Fruit fly (Drosophila melanogaster): ENCODE data around the gene CG7083.

The CG7083 gene

DNA sequence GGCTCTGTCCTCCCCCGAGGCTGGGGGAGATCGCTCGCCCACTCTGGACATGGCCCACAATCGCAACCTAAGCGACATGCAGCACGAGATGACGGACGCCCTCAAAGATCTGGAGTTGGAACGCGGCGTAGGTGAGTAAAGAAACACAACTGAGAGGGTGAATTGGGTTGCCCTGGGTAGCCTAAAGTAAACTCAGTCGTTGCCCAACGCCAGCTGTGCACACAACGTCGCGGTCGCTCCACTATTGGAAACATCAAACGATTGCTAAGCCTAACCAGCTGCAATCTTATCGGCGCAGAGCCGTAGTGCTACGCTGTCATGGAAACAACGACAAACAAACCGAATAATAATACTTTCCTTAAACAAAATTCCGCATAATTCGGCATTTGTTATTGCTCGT is 6.8 kb downstream of the CG7083 start (continued):
- no peak for TF ChIP-seq crol (GFP tag; IDR thresholded peaks at IDR 0.05)
- TF ChIP-seq eve (GFP tag; optimal IDR thresholded peaks at IDR 0.05): no peak
- no peak for TF ChIP-seq C15 (GFP tag; IDR thresholded peaks at IDR 0.05)
- TF ChIP-seq sim (GFP tag; IDR thresholded peaks at IDR 0.05): no peak
- peak; percentile 44 for TF ChIP-seq CG3407 (GFP tag; optimal IDR thresholded peaks at IDR 0.05)
- TF ChIP-seq Hr39 (optimal IDR thresholded peaks at IDR 0.05): no peak
- peak; percentile 58 for TF ChIP-seq Xrp1 (GFP tag; IDR thresholded peaks at IDR 0.05)
- no peak for TF ChIP-seq CG8765 (GFP tag; IDR thresholded peaks at IDR 0.05)
- peak; percentile 11 for TF ChIP-seq Camta (GFP tag; optimal IDR thresholded peaks at IDR 0.05)
- no peak for TF ChIP-seq CG10431 (GFP tag; optimal IDR thresholded peaks at IDR 0.05)
- no peak for TF ChIP-seq esg (GFP tag; conservative IDR thresholded peaks at IDR 0.05)
- peak; percentile 36; the same call in 1 of the 2 replicates for TF ChIP-seq CG17328 (GFP tag; IDR thresholded peaks at IDR 0.05)
- TF ChIP-seq br (optimal IDR thresholded peaks at IDR 0.05): no peak
- TF ChIP-seq psq (GFP tag; optimal IDR thresholded peaks at IDR 0.05): no peak
- 0 out of 2 replicates have a peak, but pooled peaks have one; percentile 11 for TF ChIP-seq CG31224 (GFP tag; IDR thresholded peaks at IDR 0.05)
- peak; percentile 51 for TF ChIP-seq CG6765 (GFP tag; optimal IDR thresholded peaks at IDR 0.05)
- no peak for TF ChIP-seq CG3847 (GFP tag; IDR thresholded peaks at IDR 0.05)
- TF ChIP-seq CG31388 (GFP tag; optimal IDR thresholded peaks at IDR 0.05): no peak
- TF ChIP-seq ttk (GFP tag; IDR thresholded peaks at IDR 0.05): no peak
- TF ChIP-seq so (GFP tag; IDR thresholded peaks at IDR 0.05): peak; percentile 49; the same call in 1 of the 3 replicates
- TF ChIP-seq Max (GFP tag; optimal IDR thresholded peaks at IDR 0.05): no peak
- TF ChIP-seq CG10979 (tag; optimal IDR thresholded peaks at IDR 0.05): no peak
- TF ChIP-seq HLH3B (GFP tag; IDR thresholded peaks at IDR 0.05): peak; percentile 45; the same call in 1 of the 2 replicates
- TF ChIP-seq H2.0 (GFP tag; IDR thresholded peaks at IDR 0.05): no peak
- no peak for TF ChIP-seq corto (GFP tag; optimal IDR thresholded peaks at IDR 0.05)
- no peak for TF ChIP-seq Bdp1 (GFP tag; optimal IDR thresholded peaks at IDR 0.05)

DNA sequence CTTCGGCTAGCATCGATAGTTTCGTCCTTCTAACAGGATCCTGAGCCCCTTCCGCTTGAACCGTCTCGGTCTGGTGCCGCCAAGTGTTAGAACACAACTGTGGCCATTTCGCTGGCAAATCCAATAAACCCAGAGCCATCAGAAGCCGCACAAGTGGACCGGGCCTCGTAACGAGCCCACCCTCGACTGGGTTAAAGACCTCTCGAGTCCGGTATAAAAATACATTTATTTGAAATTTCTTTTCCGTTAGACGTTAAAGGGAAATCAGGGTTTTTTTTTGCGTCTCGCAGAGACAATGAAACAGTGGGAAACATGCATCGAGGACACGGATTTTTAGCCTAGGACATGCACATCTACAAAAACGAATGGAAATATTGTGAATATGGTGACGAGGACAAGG is 15.6 kb downstream of the CG7083 start, which contains the start of gene Culd:
Gene Culd (minus strand): TSS at position 101 of the 400 bp plus-strand sequence.
- TF ChIP-seq Antp (GFP tag; optimal IDR thresholded peaks at IDR 0.05) (no peak), Mes4 (GFP tag; optimal IDR thresholded peaks at IDR 0.05) (no peak), ato (GFP tag; IDR thresholded peaks at IDR 0.05; ENCODE audit: partially characterized antibody) (no peak), CG17802 (tag; optimal IDR thresholded peaks at IDR 0.05) (no peak), CG8944 (GFP tag; optimal IDR thresholded peaks at IDR 0.05) (no peak)

DNA sequence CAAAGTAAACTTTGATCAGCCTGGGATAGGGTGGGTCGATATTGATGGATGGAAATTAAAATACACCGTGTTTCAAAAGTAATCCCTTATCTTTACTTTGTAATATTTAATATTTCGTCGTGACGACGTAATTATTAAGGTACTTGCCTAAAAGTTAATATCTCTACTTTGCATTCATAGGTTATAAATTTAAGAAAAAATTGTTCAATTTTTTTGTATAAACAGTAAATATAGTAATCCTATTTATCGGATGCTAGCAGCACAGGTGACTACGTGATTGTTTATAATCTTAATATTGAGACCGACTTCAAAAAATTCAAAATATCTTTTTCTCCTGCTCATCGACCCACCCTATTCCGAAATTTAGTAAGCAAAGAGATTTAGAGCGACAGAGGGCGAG is 17.6 kb downstream of the CG7083 start:
- no peak for TF ChIP-seq ash1 (GFP tag; optimal IDR thresholded peaks at IDR 0.05)
- TF ChIP-seq nom (GFP tag; optimal IDR thresholded peaks at IDR 0.05): peak; percentile 54
- TF ChIP-seq CG17328 (GFP tag; IDR thresholded peaks at IDR 0.05): no peak
- peak; percentile 12 for TF ChIP-seq CG2120 (GFP tag; optimal IDR thresholded peaks at IDR 0.05)
- TF ChIP-seq cas (GFP tag; IDR thresholded peaks at IDR 0.05): no peak
- TF ChIP-seq zfh1 (GFP tag; IDR thresholded peaks at IDR 0.05): no peak
- no peak for TF ChIP-seq ttk (GFP tag; IDR thresholded peaks at IDR 0.05)
- peak; percentile 78 for TF ChIP-seq Med (GFP tag)
- no peak for TF ChIP-seq Hand (GFP tag; optimal IDR thresholded peaks at IDR 0.05)
- no peak for TF ChIP-seq E2f1 (GFP tag; IDR thresholded peaks at IDR 0.05)
- no peak for TF ChIP-seq nerfin-1 (tag; optimal IDR thresholded peaks at IDR 0.05)
- TF ChIP-seq D (optimal IDR thresholded peaks at IDR 0.05): no peak
- TF ChIP-seq D (GFP tag; optimal IDR thresholded peaks at IDR 0.05): no peak
- TF ChIP-seq Gug (GFP tag; IDR thresholded peaks at IDR 0.05): no peak
- TF ChIP-seq chinmo (GFP tag; IDR thresholded peaks at IDR 0.05; ENCODE audit: partially characterized antibody): no peak
- no peak for TF ChIP-seq emc (GFP tag; optimal IDR thresholded peaks at IDR 0.05)
- TF ChIP-seq sc (optimal IDR thresholded peaks at IDR 0.05): no peak
- no peak for TF ChIP-seq sc (GFP tag; optimal IDR thresholded peaks at IDR 0.05)
- TF ChIP-seq vvl (GFP tag; IDR thresholded peaks at IDR 0.05): 0 out of 2 replicates have a peak, but pooled peaks have one; percentile 16
- TF ChIP-seq CG1792 (GFP tag; optimal IDR thresholded peaks at IDR 0.05): no peak
- no peak for TF ChIP-seq cg (GFP tag; optimal IDR thresholded peaks at IDR 0.05)
- no peak for TF ChIP-seq lbe (GFP tag; optimal IDR thresholded peaks at IDR 0.05)
- TF ChIP-seq Oaz (GFP tag; IDR thresholded peaks at IDR 0.05): no peak
- TF ChIP-seq Kr (GFP tag; optimal IDR thresholded peaks at IDR 0.05): no peak

Data from whole organism, embryonic.